Fruit fly (Drosophila melanogaster) whole organism, pupa: ENCODE measurements around the gene CG14853.

Experiments used
- CG15710 ChIP-seq: fragments of 200-800 bp; sonication (Bioruptor generic); optimal IDR thresholded peaks from 2 replicates; lab custom pipeline; 2018; ENCODE audit warnings: missing biosample characterization, mild to moderate bottlenecking, missing genetic modification characterization, moderate library complexity
- CG32121 ChIP-seq: fragments of 200-800 bp; sonication (Bioruptor generic); IDR thresholded peaks from 2 replicates; pipeline ENCODE4 v1.3.6; 2022; ENCODE audit warnings: missing biosample characterization, missing genetic modification characterization
- CG8159 ChIP-seq: fragments of 200-800 bp; sonication (Bioruptor generic); optimal IDR thresholded peaks from 3 replicates; lab custom pipeline; 2018; ENCODE audit warnings: missing biosample characterization, mild to moderate bottlenecking, missing genetic modification characterization, moderate library complexity
- CG9948 ChIP-seq: fragments of 200-800 bp; sonication (Bioruptor generic); optimal IDR thresholded peaks from 2 replicates; lab custom pipeline; 2018; ENCODE audit warnings: missing biosample characterization, mild to moderate bottlenecking, missing genetic modification characterization, moderate library complexity

DNA sequence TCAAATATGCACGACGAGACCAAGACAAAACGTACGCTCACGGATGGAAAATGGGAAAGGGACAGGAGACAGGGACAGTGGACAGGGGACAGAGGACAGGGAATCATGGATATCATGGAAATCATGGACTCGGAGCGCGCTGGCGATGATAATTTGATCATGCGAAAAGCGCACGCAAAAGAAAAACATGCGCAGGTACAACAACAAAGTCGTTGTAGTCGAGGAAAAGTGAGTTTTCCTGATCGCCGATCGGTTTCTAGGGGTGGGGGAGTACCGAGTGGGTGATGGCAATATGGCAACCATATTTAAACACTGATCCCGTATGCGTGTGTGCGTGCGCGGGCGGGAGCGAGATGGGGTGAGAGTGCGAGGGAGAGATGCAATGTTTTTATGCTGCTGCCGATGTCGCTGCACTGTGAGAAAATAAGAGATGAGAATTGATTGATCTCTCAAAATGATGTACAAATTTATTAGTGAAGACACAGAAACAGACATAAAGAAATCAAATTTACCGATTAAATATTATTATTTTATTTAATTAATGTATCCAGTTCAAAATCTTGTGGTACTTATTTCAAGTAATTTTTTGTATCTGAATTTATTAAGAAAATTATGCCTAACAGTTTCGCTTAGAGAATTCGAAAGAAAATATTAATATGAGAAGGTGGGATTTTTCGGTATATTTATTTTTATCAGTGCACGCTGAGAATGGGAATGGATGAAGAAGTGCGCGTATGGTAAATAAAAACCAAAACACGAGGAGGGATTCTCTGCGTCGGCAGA, 18.5 kb upstream of the CG14853 start:
- TF ChIP-seq CG9948 (tag; lab: Kevin White, UChicago) (peak; percentile 61), CG32121 (GFP tag; lab: Robert Waterston, UW) (no peak), CG15710 (tag; lab: Kevin White, UChicago) (peak; percentile 77), CG8159 (tag; lab: Kevin White, UChicago) (peak; percentile 83)
